Worm (Caenorhabditis elegans) whole organism, L3 larva: ENCODE measurements around the gene F43G6.4.

Source experiments
- ceh-82 ChIP-seq: fragments of 150-350 bp; optimal IDR thresholded peaks from 2 replicates; lab custom pipeline; 2014; ENCODE audit warnings: missing biosample characterization, missing genetic modification characterization
- elt-1 ChIP-seq: fragments of 150-350 bp; optimal IDR thresholded peaks from 2 replicates; lab custom pipeline; 2014; ENCODE audit warnings: missing biosample characterization, missing genetic modification characterization

ce11 chrII:11766472-11766871 is 24.1 kb upstream of the F43G6.4 start, which contains the start of gene F44E5.2:
- TF ChIP-seq elt-1 (tag; lab: Kevin White, UChicago) (no peak), ceh-82 (tag; lab: Kevin White, UChicago) (no peak)
